Worm (Caenorhabditis elegans): ENCODE measurements around the gene try-14.

try-14 gene

ce11 chrX:7445734-7446133 is 49.7 kb downstream of the try-14 start:
- TF ChIP-seq elt-2 (tag; optimal IDR thresholded peaks at IDR 0.05), result peak; percentile 66
- peak; percentile 65 for TF ChIP-seq pqm-1 (tag; optimal IDR thresholded peaks at IDR 0.05)
- no peak for TF ChIP-seq nhr-12 (tag; optimal IDR thresholded peaks at IDR 0.05)
